Worm (Caenorhabditis elegans) whole organism, mixed stage, embryonic: Measurements from ENCODE around the gene Y51H4A.5.
A peak's percentile ranks its signal among the peaks of the same experiment; 100 is the strongest.
"Not testable (repeated sequence)": the region's sequence is repeated elsewhere in the genome, so short reads cannot be mapped to it uniquely, and the experiment has no call there.

Experiments used
- M03D4.4 ChIP-seq: sonication (generic microtip); optimal IDR thresholded peaks from 2 replicates; lab custom pipeline; 2017; ENCODE audit warnings: mild to moderate bottlenecking, missing genetic modification characterization, missing compliant biosample characterization
- bed-3 ChIP-seq: fragments of 200-800 bp; sonication (Bioruptor generic); optimal IDR thresholded peaks from 3 replicates; lab custom pipeline; 2018; ENCODE audit warnings: mild to moderate bottlenecking, missing genetic modification characterization, moderate library complexity, missing compliant biosample characterization
- blmp-1 ChIP-seq: fragments of 150-350 bp; optimal IDR thresholded peaks from 2 replicates; lab custom pipeline; 2014; ENCODE audit warnings: missing biosample characterization, missing genetic modification characterization
- ceh-39 ChIP-seq: fragments of 150-350 bp; optimal IDR thresholded peaks from 2 replicates; lab custom pipeline; 2014; ENCODE audit warnings: missing biosample characterization, missing genetic modification characterization
- ceh-43 ChIP-seq: fragments of 200-800 bp; sonication (Bioruptor generic); optimal IDR thresholded peaks from 2 replicates; lab custom pipeline; 2018; ENCODE audit warnings: mild to moderate bottlenecking, missing genetic modification characterization, moderate library complexity, missing compliant biosample characterization
- ceh-83 ChIP-seq: fragments of 200-800 bp; sonication (Bioruptor generic); optimal IDR thresholded peaks from 2 replicates; lab custom pipeline; 2018; ENCODE audit warnings: mild to moderate bottlenecking, missing genetic modification characterization, missing compliant biosample characterization
- ces-1 ChIP-seq: fragments of 150-350 bp; optimal IDR thresholded peaks from 2 replicates; lab custom pipeline; 2014; ENCODE audit warnings: missing biosample characterization, missing genetic modification reagents, missing genetic modification characterization
- cnd-1 ChIP-seq: fragments of 200-800 bp; sonication (Bioruptor generic); optimal IDR thresholded peaks from 2 replicates; lab custom pipeline; 2018; ENCODE audit warnings: mild to moderate bottlenecking, missing genetic modification characterization, missing compliant biosample characterization
- drap-1 ChIP-seq: fragments of 200-800 bp; sonication (Bioruptor generic); optimal IDR thresholded peaks from 3 replicates; lab custom pipeline; 2018; ENCODE audit warnings: mild to moderate bottlenecking, missing genetic modification characterization, missing compliant biosample characterization
- elt-1 ChIP-seq: sonication (generic microtip); optimal IDR thresholded peaks from 2 replicates; lab custom pipeline; 2017; ENCODE audit warnings: missing genetic modification characterization, mild to moderate bottlenecking, missing compliant biosample characterization, antibody characterized with exemption, moderate library complexity, borderline replicate concordance; ENCODE audit not compliant: insufficient read depth
- flh-1 ChIP-seq: fragments of 200-800 bp; sonication (Bioruptor generic); optimal IDR thresholded peaks from 2 replicates; lab custom pipeline; 2018; ENCODE audit warnings: mild to moderate bottlenecking, missing genetic modification characterization, moderate library complexity, missing compliant biosample characterization
- ham-2 ChIP-seq: fragments of 200-800 bp; sonication (Bioruptor generic); optimal IDR thresholded peaks from 2 replicates; lab custom pipeline; 2018; ENCODE audit warnings: mild to moderate bottlenecking, missing genetic modification characterization, missing compliant biosample characterization
- hlh-1 ChIP-seq: fragments of 150-350 bp; optimal IDR thresholded peaks from 2 replicates; lab custom pipeline; 2014; ENCODE audit warnings: missing biosample characterization, missing genetic modification reagents, missing genetic modification characterization
- lin-13 ChIP-seq: fragments of 150-350 bp; optimal IDR thresholded peaks from 2 replicates; lab custom pipeline; 2014; ENCODE audit warnings: missing biosample characterization, missing genetic modification characterization
- lsy-2 ChIP-seq: fragments of 150-350 bp; optimal IDR thresholded peaks from 2 replicates; lab custom pipeline; 2014; ENCODE audit warnings: missing biosample characterization, missing genetic modification characterization
- mab-5 ChIP-seq: fragments of 150-350 bp; optimal IDR thresholded peaks from 2 replicates; lab custom pipeline; 2014; ENCODE audit warnings: missing biosample characterization, missing genetic modification characterization
- mep-1 ChIP-seq: fragments of 150-350 bp; optimal IDR thresholded peaks from 2 replicates; lab custom pipeline; 2017; ENCODE audit warnings: missing biosample characterization, missing genetic modification reagents, missing genetic modification characterization, inconsistent platforms
- mls-2 ChIP-seq: sonication (generic microtip); optimal IDR thresholded peaks from 2 replicates; lab custom pipeline; 2016; ENCODE audit warnings: mild to moderate bottlenecking, missing genetic modification characterization, moderate library complexity, missing compliant biosample characterization
- nhr-12 ChIP-seq: fragments of 150-350 bp; optimal IDR thresholded peaks from 2 replicates; lab custom pipeline; 2014; ENCODE audit warnings: missing biosample characterization, missing genetic modification characterization
- nhr-2 ChIP-seq: fragments of 150-350 bp; optimal IDR thresholded peaks from 2 replicates; lab custom pipeline; 2014; ENCODE audit warnings: missing biosample characterization, missing genetic modification characterization
- nhr-237 ChIP-seq: fragments of 150-350 bp; optimal IDR thresholded peaks from 2 replicates; lab custom pipeline; 2014; ENCODE audit warnings: missing biosample characterization, missing genetic modification characterization
- nhr-28 ChIP-seq: fragments of 150-350 bp; optimal IDR thresholded peaks from 2 replicates; lab custom pipeline; 2014; ENCODE audit warnings: missing biosample characterization, missing genetic modification characterization
- nhr-76 ChIP-seq: sonication (generic microtip); optimal IDR thresholded peaks from 2 replicates; lab custom pipeline; 2017; ENCODE audit warnings: missing biosample characterization, missing genetic modification characterization
- pha-4 ChIP-seq: fragments of 150-350 bp; optimal IDR thresholded peaks from 2 replicates; lab custom pipeline; 2018; ENCODE audit warnings: missing biosample characterization, missing genetic modification reagents, missing genetic modification characterization
- snpc-4 ChIP-seq: fragments of 150-350 bp; optimal IDR thresholded peaks from 2 replicates; lab custom pipeline; 2014; ENCODE audit warnings: missing biosample characterization, missing genetic modification characterization
- sptf-1 ChIP-seq: sonication (generic microtip); optimal IDR thresholded peaks from 2 replicates; lab custom pipeline; 2017; ENCODE audit warnings: mild to moderate bottlenecking, missing genetic modification characterization, moderate library complexity, missing compliant biosample characterization
- tbx-8 ChIP-seq: fragments of 200-800 bp; sonication (Bioruptor generic); optimal IDR thresholded peaks from 2 replicates; lab custom pipeline; 2018; ENCODE audit warnings: mild to moderate bottlenecking, missing genetic modification characterization, moderate library complexity, missing compliant biosample characterization
- unc-39 ChIP-seq: fragments of 150-350 bp; optimal IDR thresholded peaks from 2 replicates; lab custom pipeline; 2014; ENCODE audit warnings: missing biosample characterization, missing genetic modification characterization
- unc-62 ChIP-seq: fragments of 150-350 bp; optimal IDR thresholded peaks from 2 replicates; lab custom pipeline; 2014; ENCODE audit warnings: missing biosample characterization, missing genetic modification reagents, missing genetic modification characterization
- zip-8 ChIP-seq: fragments of 150-350 bp; optimal IDR thresholded peaks from 2 replicates; lab custom pipeline; 2014; ENCODE audit warnings: missing biosample characterization, missing genetic modification characterization
- ztf-11 ChIP-seq: fragments of 150-350 bp; optimal IDR thresholded peaks from 2 replicates; lab custom pipeline; 2014; ENCODE audit warnings: missing biosample characterization, missing genetic modification characterization

Gene Y51H4A.5

DNA sequence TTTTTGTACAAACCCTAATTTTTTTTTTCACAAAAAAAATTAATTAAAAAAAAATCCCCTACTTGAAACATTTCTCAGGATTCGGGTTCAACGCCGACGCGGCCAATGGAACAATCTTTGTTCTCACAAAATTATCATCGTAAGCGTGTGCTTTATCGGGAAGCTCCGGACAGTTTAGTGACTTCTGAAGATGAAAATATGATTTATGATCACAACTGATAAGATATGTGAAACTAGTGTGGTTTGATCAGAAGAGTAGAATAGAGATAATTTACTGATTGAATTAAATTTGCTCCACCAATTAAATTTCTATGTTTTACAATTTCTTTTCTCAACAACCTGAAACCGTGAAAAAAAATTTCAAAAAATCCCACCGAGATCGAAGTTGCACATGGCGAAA is 920 bp downstream of the Y51H4A.5 start:
- TF ChIP-seq zip-8 (tag; lab: Kevin White, UChicago) = no peak
- TF ChIP-seq nhr-2 (tag; lab: Kevin White, UChicago) = no peak
- TF ChIP-seq nhr-28 (tag; lab: Kevin White, UChicago) = no peak
- no peak for TF ChIP-seq elt-1
- TF ChIP-seq lsy-2 (tag; lab: Kevin White, UChicago) = no peak
- no peak for TF ChIP-seq sptf-1 (tag; lab: Kevin White, UChicago)
- no peak for TF ChIP-seq cnd-1 (tag; lab: Kevin White, UChicago)
- TF ChIP-seq mep-1 (tag; lab: Kevin White, UChicago) = no peak
- no peak for TF ChIP-seq mab-5 (tag; lab: Kevin White, UChicago)
- no peak for TF ChIP-seq M03D4.4 (tag; lab: Kevin White, UChicago)
- no peak for TF ChIP-seq ceh-39 (tag; lab: Kevin White, UChicago)
- TF ChIP-seq unc-39 (tag; lab: Kevin White, UChicago) = no peak
- TF ChIP-seq hlh-1 = no peak
- no peak for TF ChIP-seq nhr-12
- no peak for TF ChIP-seq pha-4
- no peak for TF ChIP-seq ceh-83 (GFP tag; lab: Kevin White, UChicago)
- TF ChIP-seq mls-2 (tag; lab: Kevin White, UChicago) = no peak

DNA sequence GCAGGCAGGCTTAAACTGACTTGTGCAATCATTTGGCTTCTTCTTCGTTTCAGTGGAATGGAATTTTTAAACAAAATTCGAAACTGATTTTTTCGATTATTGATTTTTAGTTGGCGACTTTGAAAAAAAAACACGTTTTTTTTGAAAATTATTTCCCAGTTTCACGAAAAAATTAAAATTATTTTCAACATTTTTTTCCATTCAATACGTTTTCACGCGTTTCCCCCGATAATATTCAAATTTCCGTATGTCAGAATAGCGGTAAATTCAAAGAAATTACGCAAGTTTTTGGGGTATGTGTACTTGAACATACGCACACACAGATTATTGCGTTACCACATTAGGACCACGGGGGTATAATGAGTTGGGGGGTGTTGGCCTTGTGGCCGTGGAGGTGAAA is 18.8 kb downstream of the Y51H4A.5 start, which contains the start of gene Y51H4A.935:
TSS of gene Y51H4A.935 (minus strand) at position 101 of the 400 bp plus-strand sequence.
- TF ChIP-seq pha-4; mep-1 (tag; lab: Kevin White, UChicago); nhr-12: not testable (repeated sequence)

DNA sequence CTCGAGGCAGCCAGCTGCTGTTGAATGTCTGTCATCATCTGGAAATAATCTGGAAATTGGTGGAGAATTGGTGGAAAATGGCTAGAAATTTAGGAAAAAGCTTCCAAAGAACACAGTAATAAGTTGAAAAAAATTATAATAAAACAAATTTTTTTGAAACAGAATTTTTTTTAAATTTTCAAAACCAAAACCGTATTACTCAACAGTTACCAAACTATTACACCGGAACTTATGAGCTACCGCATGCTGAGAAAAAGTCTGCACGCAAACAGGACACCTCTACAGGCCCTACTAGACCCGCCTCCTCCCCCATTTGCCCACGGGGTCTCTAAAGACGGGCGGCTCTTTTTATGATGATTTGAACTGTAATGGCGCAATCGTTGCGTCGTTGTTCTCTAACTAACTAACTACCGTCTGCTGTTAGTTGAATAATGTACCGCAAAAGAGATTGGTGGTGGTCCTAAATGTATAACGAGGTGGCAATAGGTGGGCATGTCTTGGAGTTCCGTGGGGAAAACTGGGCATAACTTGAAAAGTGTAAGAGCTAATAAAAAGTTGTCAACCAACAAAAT is 20.2 kb downstream of the Y51H4A.5 start, which contains the start of gene zip-7:
TSS of gene zip-7 (minus strand) at position 51 of the 572 bp plus-strand sequence.
- TF ChIP-seq ceh-39 (tag; lab: Kevin White, UChicago) (no peak), nhr-12 (no peak), nhr-2 (tag; lab: Kevin White, UChicago) (peak; percentile 54), nhr-76 (tag; lab: Kevin White, UChicago) (no peak), bed-3 (GFP tag; lab: Kevin White, UChicago) (no peak), ham-2 (no peak), flh-1 (GFP tag; lab: Kevin White, UChicago) (no peak), pha-4 (no peak), unc-39 (tag; lab: Kevin White, UChicago) (no peak), zip-8 (tag; lab: Kevin White, UChicago) (peak; percentile 90), drap-1 (GFP tag; lab: Kevin White, UChicago) (no peak), blmp-1 (tag; lab: Kevin White, UChicago) (no peak)

DNA sequence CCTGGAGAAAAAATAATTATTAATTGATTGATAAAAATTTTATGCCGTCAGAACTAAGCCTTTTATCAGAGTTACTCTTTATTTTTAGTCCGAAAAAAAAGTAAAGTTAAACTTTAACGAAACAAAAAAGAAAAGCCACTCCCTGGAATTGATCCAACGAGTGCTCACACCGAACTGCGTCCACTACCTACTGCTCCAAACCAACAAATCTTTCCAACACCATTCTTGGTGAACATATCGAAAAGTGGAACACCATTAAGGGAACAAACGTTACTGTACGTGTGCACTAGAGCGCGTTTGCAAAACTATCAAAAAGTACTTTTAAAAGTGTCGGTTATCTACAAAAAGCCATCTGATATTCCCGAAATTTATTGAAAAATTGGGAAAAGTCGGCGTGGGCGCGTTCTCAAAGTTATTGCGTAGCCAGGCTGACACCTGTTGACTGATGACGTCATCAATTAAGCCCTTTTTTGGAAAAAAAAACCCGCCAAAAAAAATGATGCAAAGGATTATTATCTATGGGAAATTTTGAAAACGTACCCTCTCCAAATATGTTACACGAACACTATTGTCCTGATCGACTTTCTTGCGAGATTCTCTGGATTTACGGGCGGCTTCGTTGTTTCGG is 22.2 kb downstream of the Y51H4A.5 start:
- TF ChIP-seq sptf-1 (tag; lab: Kevin White, UChicago) (no peak), cnd-1 (tag; lab: Kevin White, UChicago) (peak; percentile 23), zip-8 (tag; lab: Kevin White, UChicago) (peak; percentile 99), pha-4 (no peak)

DNA sequence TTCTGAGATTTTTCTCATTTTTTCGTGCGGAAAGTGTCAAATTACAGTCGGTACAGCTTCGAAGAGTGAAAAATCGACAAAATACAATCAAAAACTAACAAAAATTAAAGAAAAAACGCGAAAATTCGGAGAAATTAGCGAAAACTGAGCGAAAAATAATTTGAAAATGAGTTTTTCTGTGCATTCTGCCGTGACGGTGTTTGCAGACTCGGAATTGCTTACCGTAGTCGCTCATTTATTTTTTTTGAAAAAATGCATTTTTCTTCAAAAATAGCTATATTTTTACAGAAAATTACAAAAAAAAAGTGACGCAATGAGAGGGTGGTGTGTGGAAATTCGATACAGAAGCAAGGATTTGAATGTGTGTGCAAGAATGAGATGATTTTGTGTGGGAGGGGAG is 22.9 kb downstream of the Y51H4A.5 start:
- TF ChIP-seq bed-3 (GFP tag; lab: Kevin White, UChicago) = no peak
- TF ChIP-seq lsy-2 (tag; lab: Kevin White, UChicago) = peak; percentile 19

DNA sequence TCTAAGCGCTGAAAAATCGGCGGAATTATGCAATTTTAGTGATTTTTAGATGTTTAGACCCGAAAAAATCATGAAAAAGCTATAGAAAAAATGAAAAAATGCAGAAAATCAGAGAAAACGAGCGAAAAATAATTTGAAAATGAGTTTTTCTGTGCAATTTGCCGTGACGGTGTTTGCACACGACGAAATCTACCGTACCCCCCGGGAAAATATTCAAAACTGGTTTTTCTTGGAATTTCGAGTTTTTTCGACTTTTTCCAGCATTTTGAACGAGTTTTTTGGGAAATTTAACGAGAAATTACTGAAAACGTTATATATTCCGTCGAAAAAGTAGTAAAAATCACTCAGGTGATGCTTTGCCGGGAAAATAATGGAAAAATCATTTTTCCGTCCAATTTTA is 23.6 kb downstream of the Y51H4A.5 start:
- TF ChIP-seq ztf-11 (tag; lab: Kevin White, UChicago) = no peak
- TF ChIP-seq bed-3 (GFP tag; lab: Kevin White, UChicago) = no peak
- no peak for TF ChIP-seq lin-13 (tag; lab: Kevin White, UChicago)
- no peak for TF ChIP-seq ces-1
- TF ChIP-seq elt-1 = no peak
- no peak for TF ChIP-seq ceh-43 (GFP tag; lab: Kevin White, UChicago)
- no peak for TF ChIP-seq nhr-12
- no peak for TF ChIP-seq flh-1 (GFP tag; lab: Kevin White, UChicago)
- TF ChIP-seq sptf-1 (tag; lab: Kevin White, UChicago) = no peak
- no peak for TF ChIP-seq nhr-2 (tag; lab: Kevin White, UChicago)
- TF ChIP-seq unc-62 (GFP tag; lab: Kevin White, UChicago) = no peak
- TF ChIP-seq lsy-2 (tag; lab: Kevin White, UChicago) = no peak
- TF ChIP-seq nhr-237 (tag; lab: Kevin White, UChicago) = no peak
- TF ChIP-seq snpc-4 = no peak
- no peak for TF ChIP-seq tbx-8
- no peak for TF ChIP-seq nhr-28 (tag; lab: Kevin White, UChicago)
- TF ChIP-seq mep-1 (tag; lab: Kevin White, UChicago) = no peak
- no peak for TF ChIP-seq unc-39 (tag; lab: Kevin White, UChicago)
- no peak for TF ChIP-seq mls-2 (tag; lab: Kevin White, UChicago)
- TF ChIP-seq nhr-76 (tag; lab: Kevin White, UChicago) = no peak
